Worm (Caenorhabditis elegans) whole organism, L4 larva: ENCODE measurements around the gene Y71H10B.1.

Experiments
- F44E2.7 ChIP-seq: fragments of 200-800 bp; sonication (Bioruptor generic); IDR thresholded peaks from 2 replicates; pipeline ENCODE4 v2.1.2; 2022; ENCODE audit warnings: missing genetic modification characterization, missing compliant biosample characterization
- F49E8.2 ChIP-seq: sonication (generic microtip); optimal IDR thresholded peaks from 2 replicates; lab custom pipeline; 2016; ENCODE audit warnings: missing compliant biosample characterization, mild to moderate bottlenecking, missing genetic modification characterization, borderline replicate concordance
- R02D3.7 ChIP-seq: fragments of 150-350 bp; sonication (generic microtip); optimal IDR thresholded peaks from 3 replicates; lab custom pipeline; 2014; ENCODE audit warnings: missing biosample characterization, missing genetic modification characterization
- Y105C5A.15 ChIP-seq: fragments of 200-800 bp; sonication (Bioruptor generic); IDR thresholded peaks from 2 replicates; pipeline ENCODE4 v1.3.6; 2022; ENCODE audit warnings: missing genetic modification characterization, missing compliant biosample characterization
- Y48G9A.11 ChIP-seq: fragments of 200-800 bp; sonication (Bioruptor generic); IDR thresholded peaks from 2 replicates; pipeline ENCODE4 v1.3.6; 2022; ENCODE audit warnings: missing genetic modification reagents, missing genetic modification characterization, missing compliant biosample characterization
- ZK337.2 ChIP-seq: fragments of 200-800 bp; sonication (Bioruptor generic); IDR thresholded peaks from 2 replicates; pipeline ENCODE4 v1.3.6; 2022; ENCODE audit warnings: missing genetic modification reagents, missing genetic modification characterization, missing compliant biosample characterization
- aha-1 ChIP-seq: fragments of 150-350 bp; peaks from one replicate; lab custom pipeline; 2014; ENCODE audit warnings: missing biosample characterization, missing genetic modification characterization
- aly-2 ChIP-seq: sonication (generic microtip); optimal IDR thresholded peaks from 2 replicates; lab custom pipeline; 2018; ENCODE audit warnings: missing biosample characterization, missing genetic modification characterization
- ceh-44 ChIP-seq: fragments of 200-800 bp; sonication (Bioruptor generic); IDR thresholded peaks from 2 replicates; pipeline ENCODE4 v1.3.6; 2022; ENCODE audit warnings: missing genetic modification reagents, missing genetic modification characterization, missing compliant biosample characterization
- daf-19 ChIP-seq: fragments of 200-800 bp; sonication (Bioruptor generic); conservative IDR thresholded peaks from 2 replicates; pipeline ENCODE4 v1.3.6; 2022; ENCODE audit warnings: missing genetic modification characterization, missing compliant biosample characterization
- dmd-6 ChIP-seq: fragments of 200-800 bp; sonication (Bioruptor generic); IDR thresholded peaks from 2 replicates; pipeline ENCODE4 v1.3.6; 2022; ENCODE audit warnings: missing genetic modification reagents, missing genetic modification characterization, missing compliant biosample characterization
- dmd-9 ChIP-seq: fragments of 200-800 bp; sonication (Bioruptor generic); IDR thresholded peaks from 2 replicates; pipeline ENCODE4 v1.3.6; 2022; ENCODE audit warnings: missing genetic modification reagents, missing genetic modification characterization, missing compliant biosample characterization
- dpl-1 ChIP-seq: fragments of 150-350 bp; optimal IDR thresholded peaks from 2 replicates; lab custom pipeline; 2014; ENCODE audit warnings: missing biosample characterization, missing genetic modification reagents, missing genetic modification characterization
- dve-1 ChIP-seq: sonication (generic microtip); optimal IDR thresholded peaks from 2 replicates; lab custom pipeline; 2017; ENCODE audit warnings: antibody characterized with exemption, mild to moderate bottlenecking, missing genetic modification characterization, missing compliant biosample characterization; ENCODE audit not compliant: insufficient read depth
- egl-27 ChIP-seq: sonication (generic microtip); optimal IDR thresholded peaks from 3 replicates; lab custom pipeline; 2017; ENCODE audit warnings: missing biosample characterization, missing genetic modification reagents, missing genetic modification characterization
- fkh-10 ChIP-seq: fragments of 150-350 bp; optimal IDR thresholded peaks from 2 replicates; lab custom pipeline; 2014; ENCODE audit warnings: missing biosample characterization, missing genetic modification reagents, missing genetic modification characterization
- hlh-11 ChIP-seq: fragments of 200-800 bp; sonication (Bioruptor generic); optimal IDR thresholded peaks from 2 replicates; lab custom pipeline; 2018; ENCODE audit warnings: mild to moderate bottlenecking, missing genetic modification characterization, missing compliant biosample characterization
- hmg-1.1 ChIP-seq: fragments of 200-800 bp; sonication (Bioruptor generic); IDR thresholded peaks from 2 replicates; pipeline ENCODE4 v1.3.6; 2022; ENCODE audit warnings: missing genetic modification reagents, missing genetic modification characterization, missing compliant biosample characterization
- lin-1 ChIP-seq: fragments of 200-800 bp; sonication (Bioruptor generic); IDR thresholded peaks from 2 replicates; pipeline ENCODE4 v1.3.6; 2022; ENCODE audit warnings: missing genetic modification reagents, missing genetic modification characterization, missing compliant biosample characterization
- lin-29 ChIP-seq: fragments of 200-800 bp; sonication (Bioruptor generic); IDR thresholded peaks from 2 replicates; pipeline ENCODE4 v1.3.6; 2022; ENCODE audit warnings: missing genetic modification reagents, missing genetic modification characterization, missing compliant biosample characterization
- mdl-1 ChIP-seq, 2 experiments: fragments of 150-350 bp in 1 of 2; sonication (generic microtip) in 1 of 2; optimal IDR thresholded peaks; 2 replicates each; lab custom pipeline; 2014 to 2017; ENCODE audit warnings: missing biosample characterization in 2 of 2, missing genetic modification characterization in 2 of 2
- nhr-11 ChIP-seq: fragments of 150-350 bp; optimal IDR thresholded peaks from 2 replicates; lab custom pipeline; 2014; ENCODE audit warnings: missing biosample characterization, missing genetic modification characterization
- nhr-41 ChIP-seq: fragments of 200-800 bp; sonication (Bioruptor generic); IDR thresholded peaks from 2 replicates; pipeline ENCODE4 v1.3.6; 2022; ENCODE audit warnings: missing genetic modification reagents, missing genetic modification characterization, missing compliant biosample characterization
- nhr-42 ChIP-seq: fragments of 200-800 bp; sonication (Bioruptor generic); IDR thresholded peaks from 2 replicates; pipeline ENCODE4 v1.3.6; 2022; ENCODE audit warnings: missing genetic modification characterization, missing compliant biosample characterization
- pqm-1 ChIP-seq: sonication (generic microtip); optimal IDR thresholded peaks from 2 replicates; lab custom pipeline; 2017; ENCODE audit warnings: missing biosample characterization, missing genetic modification characterization
- sdz-12 ChIP-seq: fragments of 200-800 bp; sonication (Bioruptor generic); optimal IDR thresholded peaks from 2 replicates; lab custom pipeline; 2018; ENCODE audit warnings: mild to moderate bottlenecking, missing genetic modification characterization, missing compliant biosample characterization
- set-16 ChIP-seq: fragments of 200-800 bp; sonication (Bioruptor generic); IDR thresholded peaks from 2 replicates; pipeline ENCODE4 v1.3.6; 2022; ENCODE audit warnings: missing genetic modification reagents, missing genetic modification characterization, missing compliant biosample characterization
- snpc-1.2 ChIP-seq: fragments of 200-800 bp; sonication (Bioruptor generic); IDR thresholded peaks from 2 replicates; pipeline ENCODE4 v1.3.6; 2022; ENCODE audit warnings: missing genetic modification reagents, missing genetic modification characterization, missing compliant biosample characterization
- spr-3 ChIP-seq: fragments of 200-800 bp; sonication (Bioruptor generic); optimal IDR thresholded peaks from 2 replicates; lab custom pipeline; 2018; ENCODE audit warnings: mild to moderate bottlenecking, missing genetic modification characterization, missing compliant biosample characterization
- zip-11 ChIP-seq: fragments of 200-800 bp; sonication (Bioruptor generic); IDR thresholded peaks from 2 replicates; pipeline ENCODE4 v1.3.6; 2022; ENCODE audit warnings: missing genetic modification characterization, missing compliant biosample characterization
- ztf-7 ChIP-seq: fragments of 150-350 bp; optimal IDR thresholded peaks from 2 replicates; lab custom pipeline; 2014; ENCODE audit warnings: missing biosample characterization, missing genetic modification characterization

Gene Y71H10B.1

ce11 chrX:2836770-2837169, 3.3 kb downstream of the Y71H10B.1 start (continued):
- TF ChIP-seq dmd-6 (GFP tag; lab: Robert Waterston, UW) (peak; percentile 87), ztf-7 (tag; lab: Kevin White, UChicago) (no peak), F49E8.2 (tag; lab: Kevin White, UChicago) (no peak), lin-29 (GFP tag; lab: Robert Waterston, UW) (no peak), sdz-12 (GFP tag; lab: Kevin White, UChicago) (no peak), hlh-11 (tag; lab: Kevin White, UChicago) (peak; percentile 61), ZK337.2 (GFP tag; lab: Robert Waterston, UW) (no peak), fkh-10 (GFP tag; lab: Kevin White, UChicago) (no peak), ceh-44 (GFP tag; lab: Robert Waterston, UW) (no peak), Y105C5A.15 (GFP tag; lab: Robert Waterston, UW) (no peak)

- TF ChIP-seq aly-2 (tag; lab: Kevin White, UChicago): no peak
- no peak for TF ChIP-seq daf-19 (GFP tag; lab: Robert Waterston, UW)
- TF ChIP-seq dpl-1: no peak
- peak; percentile 6 for TF ChIP-seq aha-1
Observed at ce11 chrX:2827702-2828182, 12.3 kb downstream of the Y71H10B.1 start, which contains the start of gene ssr-2. TSS of gene ssr-2 (minus strand) at chrX:2827752.

ce11 chrX:2826337-2826736, 13.8 kb downstream of the Y71H10B.1 start:
- peak; percentile 85 for TF ChIP-seq set-16 (GFP tag; lab: Robert Waterston, UW)
- TF ChIP-seq egl-27 (tag; lab: Kevin White, UChicago): no peak
- no peak for TF ChIP-seq spr-3 (GFP tag; lab: Kevin White, UChicago)
- 0 out of 2 replicates have a peak, but pooled peaks have one; percentile 34 for TF ChIP-seq snpc-1.2 (GFP tag; lab: Robert Waterston, UW)

ce11 chrX:2820148-2820547, 19.9 kb downstream of the Y71H10B.1 start, which contains the start of gene tsp-6:
TSS of gene tsp-6 (plus strand) at chrX:2820448.
- no peak for TF ChIP-seq hmg-1.1 (GFP tag; lab: Robert Waterston, UW)
- TF ChIP-seq zip-11: no peak
- TF ChIP-seq pqm-1 (tag; lab: Kevin White, UChicago): no peak
- TF ChIP-seq lin-1 (GFP tag; lab: Robert Waterston, UW): no peak

- TF ChIP-seq fkh-10 (GFP tag; lab: Kevin White, UChicago) (peak; percentile 7), mdl-1 (tag; optimal IDR thresholded peaks at IDR 0.05; lab: Kevin White, UChicago) (no peak), Y48G9A.11 (no peak), nhr-42 (GFP tag; lab: Robert Waterston, UW) (no peak), nhr-11 (tag; lab: Kevin White, UChicago) (peak; percentile 49), nhr-41 (GFP tag; lab: Robert Waterston, UW) (no peak), dve-1 (tag; lab: Kevin White, UChicago) (no peak), Y105C5A.15 (GFP tag; lab: Robert Waterston, UW) (no peak), F44E2.7 (GFP tag; lab: Robert Waterston, UW) (no peak), aha-1 (peak; percentile 64), R02D3.7 (tag; lab: Kevin White, UChicago) (no peak), set-16 (GFP tag; lab: Robert Waterston, UW) (no peak)
Observed at ce11 chrX:2819747-2820146, 20.3 kb downstream of the Y71H10B.1 start.

- TF ChIP-seq dmd-9 (GFP tag; lab: Robert Waterston, UW) (no peak), nhr-11 (tag; lab: Kevin White, UChicago) (peak; percentile 35)
Observed at ce11 chrX:2818899-2819298, 21.2 kb downstream of the Y71H10B.1 start.
